Fruit fly (Drosophila melanogaster) whole organism, embryonic: ENCODE measurements around the gene CG2006.

ENCODE experiments used
- Aef1 ChIP-seq: fragments of 200-800 bp; sonication (Bioruptor generic); IDR thresholded peaks from 3 replicates; pipeline ENCODE4 v1.3.6; 2022; ENCODE audit warnings: missing biosample characterization, missing genetic modification characterization
- B-H1 ChIP-seq: fragments of 200-800 bp; sonication (Bioruptor generic); IDR thresholded peaks from 3 replicates; pipeline ENCODE4 v1.3.6; 2022; ENCODE audit warnings: missing biosample characterization, missing genetic modification characterization
- CG12219 ChIP-seq: fragments of 200-800 bp; sonication (Bioruptor generic); optimal IDR thresholded peaks from 3 replicates; lab custom pipeline; 2018; ENCODE audit warnings: missing biosample characterization, mild to moderate bottlenecking, missing genetic modification characterization
- CG12391 ChIP-seq: fragments of 200-800 bp; sonication (Bioruptor generic); optimal IDR thresholded peaks from 3 replicates; lab custom pipeline; 2018; ENCODE audit warnings: missing biosample characterization, mild to moderate bottlenecking, missing genetic modification characterization, moderate library complexity
- CG12769 ChIP-seq: fragments of 200-800 bp; sonication (Bioruptor generic); optimal IDR thresholded peaks from 2 replicates; lab custom pipeline; 2019; ENCODE audit warnings: missing biosample characterization, mild to moderate bottlenecking, missing genetic modification characterization, moderate library complexity
- CG13775 ChIP-seq: fragments of 200-800 bp; sonication (Bioruptor generic); optimal IDR thresholded peaks from 3 replicates; lab custom pipeline; 2017; ENCODE audit warnings: missing biosample characterization, mild to moderate bottlenecking, missing genetic modification characterization
- CG14441 ChIP-seq: fragments of 200-800 bp; sonication (Bioruptor generic); IDR thresholded peaks from 2 replicates; pipeline ENCODE4 v1.3.6; 2022; ENCODE audit warnings: missing biosample characterization, missing genetic modification characterization
- CG15269 ChIP-seq: fragments of 200-800 bp; sonication (Bioruptor generic); optimal IDR thresholded peaks from 2 replicates; lab custom pipeline; 2018; ENCODE audit warnings: missing biosample characterization, mild to moderate bottlenecking, missing genetic modification characterization, moderate library complexity
- CG1603 ChIP-seq: fragments of 200-800 bp; sonication (Bioruptor generic); optimal IDR thresholded peaks from 2 replicates; lab custom pipeline; 2019; ENCODE audit warnings: missing biosample characterization, mild to moderate bottlenecking, missing genetic modification characterization, moderate library complexity
- CG16779 ChIP-seq: fragments of 200-800 bp; sonication (Bioruptor generic); IDR thresholded peaks from 2 replicates; pipeline ENCODE4 v1.3.6; 2022; ENCODE audit warnings: missing biosample characterization, missing genetic modification characterization
- CG18011 ChIP-seq: fragments of 200-800 bp; sonication (Bioruptor generic); optimal IDR thresholded peaks from 2 replicates; lab custom pipeline; 2017; ENCODE audit warnings: missing biosample characterization, missing genetic modification characterization, mild to moderate bottlenecking, moderate library complexity, missing genotype
- CG2889 ChIP-seq: fragments of 200-800 bp; sonication (Bioruptor generic); IDR thresholded peaks from 3 replicates; pipeline ENCODE4 v1.3.6; 2022; ENCODE audit warnings: missing biosample characterization, missing genetic modification characterization
- CG4328 ChIP-seq: fragments of 200-800 bp; sonication (Bioruptor generic); optimal IDR thresholded peaks from 3 replicates; lab custom pipeline; 2017; ENCODE audit warnings: missing biosample characterization, missing genetic modification reagents, missing genetic modification characterization
- CG6765 ChIP-seq: fragments of 200-800 bp; sonication (Bioruptor generic); optimal IDR thresholded peaks from 3 replicates; lab custom pipeline; 2017; ENCODE audit warnings: missing biosample characterization, mild to moderate bottlenecking, missing genetic modification characterization
- CG7786 ChIP-seq: fragments of 200-800 bp; sonication (Bioruptor generic); optimal IDR thresholded peaks from 2 replicates; lab custom pipeline; 2016; ENCODE audit warnings: missing biosample characterization, missing genetic modification characterization
- CG8290 ChIP-seq, 3 experiments: fragments of 200-800 bp; sonication (Bioruptor generic); optimal IDR thresholded peaks; 2 replicates each; lab custom pipeline; 2016 to 2019; ENCODE audit warnings: missing biosample characterization in 3 of 3, missing genetic modification characterization in 3 of 3, mild to moderate bottlenecking in 2 of 3, moderate library complexity in 1 of 3
- CG9215 ChIP-seq: fragments of 200-800 bp; sonication (Bioruptor generic); IDR thresholded peaks from 2 replicates; pipeline ENCODE4 v1.3.6; 2022; ENCODE audit warnings: missing biosample characterization, missing genetic modification characterization
- Camta ChIP-seq: fragments of 200-800 bp; sonication (Bioruptor generic); optimal IDR thresholded peaks from 2 replicates; lab custom pipeline; 2016; ENCODE audit warnings: missing biosample characterization, missing genetic modification characterization
- Dll ChIP-seq: fragments of 200-800 bp; sonication (Bioruptor generic); IDR thresholded peaks from 4 replicates; pipeline ENCODE4 v1.3.6; 2022; ENCODE audit warnings: missing biosample characterization, missing genetic modification characterization; ENCODE audit not compliant: partially characterized antibody
- Ets65A ChIP-seq: fragments of 200-800 bp; sonication (Bioruptor generic); peaks from one replicate; lab custom pipeline; 2016; ENCODE audit warnings: missing biosample characterization, missing genetic modification characterization
- H2.0 ChIP-seq: fragments of 200-800 bp; sonication (Bioruptor generic); IDR thresholded peaks from 2 replicates; pipeline ENCODE4 v1.3.6; 2022; ENCODE audit warnings: missing biosample characterization, missing genetic modification characterization
- Hsf ChIP-seq: fragments of 200-800 bp; sonication (Bioruptor generic); optimal IDR thresholded peaks from 3 replicates; lab custom pipeline; 2016; ENCODE audit warnings: missing biosample characterization, missing genetic modification characterization
- NC2α ChIP-seq: fragments of 200-800 bp; sonication (Bioruptor generic); optimal IDR thresholded peaks from 2 replicates; lab custom pipeline; 2016; ENCODE audit warnings: missing biosample characterization, missing genetic modification characterization
- Oli ChIP-seq: fragments of 200-800 bp; sonication (Bioruptor generic); optimal IDR thresholded peaks from 2 replicates; lab custom pipeline; 2018; ENCODE audit warnings: missing biosample characterization, mild to moderate bottlenecking, missing genetic modification characterization, moderate library complexity
- PHDP ChIP-seq: fragments of 200-800 bp; sonication (Bioruptor generic); optimal IDR thresholded peaks from 3 replicates; lab custom pipeline; 2018; ENCODE audit warnings: missing biosample characterization, mild to moderate bottlenecking, missing genetic modification characterization, moderate library complexity
- Sox102F ChIP-seq: fragments of 200-800 bp; sonication (Bioruptor generic); optimal IDR thresholded peaks from 2 replicates; lab custom pipeline; 2018; ENCODE audit warnings: missing biosample characterization, mild to moderate bottlenecking, missing genetic modification characterization, moderate library complexity
- Sry-β ChIP-seq: fragments of 200-800 bp; sonication (Bioruptor generic); optimal IDR thresholded peaks from 2 replicates; lab custom pipeline; 2018; ENCODE audit warnings: missing biosample characterization, mild to moderate bottlenecking, missing genetic modification characterization, moderate library complexity
- TFAM ChIP-seq: fragments of 200-800 bp; sonication (Bioruptor generic); optimal IDR thresholded peaks from 2 replicates; lab custom pipeline; 2017; ENCODE audit warnings: missing biosample characterization, missing genetic modification characterization, inconsistent platforms
- Xbp1 ChIP-seq: fragments of 200-800 bp; sonication (Bioruptor generic); optimal IDR thresholded peaks from 3 replicates; lab custom pipeline; 2016; ENCODE audit warnings: missing biosample characterization, mild to moderate bottlenecking, missing genetic modification characterization
- bsh ChIP-seq, 2 experiments: fragments of 200-800 bp; sonication (Bioruptor generic); optimal IDR thresholded peaks; 2 replicates each; lab custom pipeline; 2017 to 2018; ENCODE audit warnings: mild to moderate bottlenecking in 2 of 2, missing biosample characterization in 2 of 2, missing genetic modification characterization in 2 of 2, moderate library complexity in 1 of 2
- chif ChIP-seq, 2 experiments: fragments of 200-800 bp; sonication (Bioruptor generic); optimal IDR thresholded peaks; 3 replicates each; lab custom pipeline; 2016; ENCODE audit warnings: missing biosample characterization in 2 of 2, missing genetic modification characterization in 2 of 2
- crp ChIP-seq, 2 experiments: fragments of 200-800 bp; sonication (Bioruptor generic); optimal IDR thresholded peaks; 2 replicates in 1 of 2; 3 replicates in 1 of 2; lab custom pipeline; 2017; ENCODE audit warnings: missing biosample characterization in 2 of 2, missing genetic modification characterization in 2 of 2, mild to moderate bottlenecking in 1 of 2, moderate library complexity in 1 of 2
- dpn ChIP-seq, 2 experiments: fragments of 200-800 bp; sonication (Bioruptor generic); optimal IDR thresholded peaks; 3 replicates each; lab custom pipeline; 2016; ENCODE audit warnings: missing biosample characterization in 2 of 2, missing genetic modification characterization in 2 of 2
- fd102C ChIP-seq: fragments of 200-800 bp; sonication (Bioruptor generic); optimal IDR thresholded peaks from 2 replicates; lab custom pipeline; 2018; ENCODE audit warnings: missing biosample characterization, mild to moderate bottlenecking, missing genetic modification characterization, moderate library complexity
- gce ChIP-seq: fragments of 200-800 bp; sonication (Bioruptor generic); IDR thresholded peaks from 3 replicates; pipeline ENCODE4 v1.3.6; 2022; ENCODE audit warnings: missing biosample characterization, missing genetic modification characterization
- h ChIP-seq: fragments of >200 bp; optimal IDR thresholded peaks from 2 replicates; lab custom pipeline; 2017
- jing ChIP-seq: fragments of 200-800 bp; sonication (Bioruptor generic); optimal IDR thresholded peaks from 2 replicates; lab custom pipeline; 2018; ENCODE audit warnings: missing biosample characterization, mild to moderate bottlenecking, missing genetic modification characterization
- jumu ChIP-seq: fragments of 200-800 bp; sonication (Bioruptor generic); optimal IDR thresholded peaks from 3 replicates; lab custom pipeline; 2016; ENCODE audit warnings: missing biosample characterization, missing genetic modification characterization
- lbe ChIP-seq: fragments of 200-800 bp; sonication (Bioruptor generic); optimal IDR thresholded peaks from 2 replicates; lab custom pipeline; 2016; ENCODE audit warnings: missing biosample characterization, mild to moderate bottlenecking, missing genetic modification characterization
- p53 ChIP-seq: fragments of 200-800 bp; sonication (Bioruptor generic); optimal IDR thresholded peaks from 2 replicates; lab custom pipeline; 2016; ENCODE audit warnings: missing biosample characterization, missing genetic modification characterization
- prd ChIP-seq, 3 experiments: fragments of >200 bp in 2 of 3; fragments of 200-800 bp in 1 of 3; sonication (Bioruptor generic) in 1 of 3; optimal IDR thresholded peaks in 2 of 3; IDR thresholded peaks in 1 of 3; 2 replicates in 2 of 3; 3 replicates in 1 of 3; pipeline versions ENCODE4 v1.3.6 to Lab custom; 2017 to 2022; ENCODE audit warnings: missing biosample characterization in 1 of 3, missing genetic modification characterization in 1 of 3
- row ChIP-seq: fragments of 200-800 bp; sonication (Bioruptor generic); IDR thresholded peaks from 3 replicates; pipeline ENCODE4 v1.3.6; 2022; ENCODE audit warnings: missing biosample characterization, missing genetic modification characterization
- sens ChIP-seq: fragments of 200-800 bp; sonication (Bioruptor generic); peaks from one replicate; lab custom pipeline; 2016; ENCODE audit warnings: missing biosample characterization, missing genetic modification characterization
- sqz ChIP-seq: fragments of 200-800 bp; sonication (Bioruptor generic); optimal IDR thresholded peaks from 3 replicates; lab custom pipeline; 2018; ENCODE audit warnings: missing biosample characterization, mild to moderate bottlenecking, missing genetic modification characterization
- ttk ChIP-seq: fragments of 200-800 bp; sonication (Bioruptor generic); IDR thresholded peaks from 2 replicates; pipeline ENCODE4 v2.1.2; 2022; ENCODE audit warnings: missing biosample characterization, missing genetic modification characterization
- tx ChIP-seq: fragments of 200-800 bp; sonication (Bioruptor generic); optimal IDR thresholded peaks from 2 replicates; lab custom pipeline; 2016; ENCODE audit warnings: missing biosample characterization, missing genetic modification characterization
- z ChIP-seq: fragments of 200-800 bp; sonication (Bioruptor generic); IDR thresholded peaks from 3 replicates; pipeline ENCODE4 v1.3.6; 2022; ENCODE audit warnings: missing biosample characterization, missing genetic modification characterization

Gene CG2006

dm6 chr3R:29470122-29470521 lies 19.1 kb upstream of the CG2006 start (continued):
- TF ChIP-seq CG13775 (GFP tag; lab: Kevin White, UChicago), result no peak
- no peak for TF ChIP-seq lbe (GFP tag; lab: Kevin White, UChicago)
- TF ChIP-seq Ets65A, result peak; percentile 90
- TF ChIP-seq jumu, result no peak
- TF ChIP-seq row (GFP tag; lab: Robert Waterston, UW), result peak; percentile 42; the same call in 1 of the 3 replicates
- peak; percentile 4 for TF ChIP-seq CG12391 (tag; lab: Kevin White, UChicago)
- TF ChIP-seq tx, result peak; percentile 5
- TF ChIP-seq Sry-β (GFP tag; lab: Kevin White, UChicago), result no peak
- TF ChIP-seq fd102C (GFP tag; lab: Kevin White, UChicago), result no peak
- peak; percentile 1 for TF ChIP-seq PHDP (tag; lab: Kevin White, UChicago)
- TF ChIP-seq Camta (GFP tag; lab: Kevin White, UChicago), result no peak
- peak; percentile 8 for TF ChIP-seq CG15269 (tag; lab: Kevin White, UChicago)
- peak; percentile 47 for TF ChIP-seq sens
- no peak for TF ChIP-seq Aef1 (GFP tag; lab: Robert Waterston, UW)
- no peak for TF ChIP-seq CG16779 (GFP tag; lab: Robert Waterston, UW)
- no peak for TF ChIP-seq Dll (GFP tag; lab: Robert Waterston, UW)
- no peak for TF ChIP-seq NC2α
- TF ChIP-seq CG7786 (GFP tag; lab: Kevin White, UChicago), result no peak
- TF ChIP-seq gce (GFP tag; lab: Robert Waterston, UW), result no peak
- TF ChIP-seq B-H1 (GFP tag; lab: Robert Waterston, UW), result no peak
- no peak for TF ChIP-seq CG8290 (GFP tag; optimal IDR thresholded peaks at IDR 0.05; lab: Kevin White, UChicago)
- peak in 1 of 2 experiments; percentile 42 for TF ChIP-seq CG8290 (tag; optimal IDR thresholded peaks at IDR 0.05; lab: Kevin White, UChicago)
- peak; percentile 29 for TF ChIP-seq Xbp1
- no peak for TF ChIP-seq prd (optimal IDR thresholded peaks at IDR 0.05; lab: Kevin White, UChicago)
- TF ChIP-seq prd (GFP tag; IDR thresholded peaks at IDR 0.05; lab: Robert Waterston, UW), result no peak
- no peak for TF ChIP-seq sqz (GFP tag; lab: Kevin White, UChicago)
- no peak for TF ChIP-seq CG18011 (GFP tag; lab: Kevin White, UChicago)
- no peak for TF ChIP-seq CG6765 (GFP tag; lab: Kevin White, UChicago)
- no peak for TF ChIP-seq CG14441 (GFP tag; lab: Robert Waterston, UW)
- peak; percentile 19 for TF ChIP-seq Sox102F (GFP tag; lab: Kevin White, UChicago)
- TF ChIP-seq chif (GFP tag; optimal IDR thresholded peaks at IDR 0.05; lab: Kevin White, UChicago), result no peak
- no peak for TF ChIP-seq ttk (GFP tag; lab: Robert Waterston, UW)
- TF ChIP-seq Oli, result no peak
- TF ChIP-seq h (lab: Kevin White, UChicago), result no peak
- 0 out of 2 replicates have a peak, but pooled peaks have one; percentile 5 for TF ChIP-seq H2.0 (GFP tag; lab: Robert Waterston, UW)
- no peak for TF ChIP-seq z
- TF ChIP-seq CG9215 (GFP tag; lab: Robert Waterston, UW), result no peak
- TF ChIP-seq CG12219 (GFP tag; lab: Kevin White, UChicago), result no peak
- TF ChIP-seq TFAM (GFP tag; lab: Kevin White, UChicago), result no peak
- no peak for TF ChIP-seq CG4328 (GFP tag; lab: Kevin White, UChicago)
- 0 out of 3 replicates have a peak, but pooled peaks have one; percentile 12 for TF ChIP-seq CG2889 (GFP tag; lab: Robert Waterston, UW)
- TF ChIP-seq p53 (GFP tag; lab: Kevin White, UChicago), result no peak
- no peak for TF ChIP-seq crp (GFP tag; optimal IDR thresholded peaks at IDR 0.05; lab: Kevin White, UChicago)
- no peak for TF ChIP-seq dpn (GFP tag; optimal IDR thresholded peaks at IDR 0.05; lab: Kevin White, UChicago)
- TF ChIP-seq jing (GFP tag; lab: Kevin White, UChicago), result peak; percentile 0
- TF ChIP-seq CG12769 (tag; lab: Kevin White, UChicago), result peak; percentile 15
- peak; percentile 8 for TF ChIP-seq CG1603
- peak in 1 of 2 experiments; percentile 41 for TF ChIP-seq bsh (GFP tag; optimal IDR thresholded peaks at IDR 0.05; lab: Kevin White, UChicago)
- TF ChIP-seq Hsf (GFP tag; lab: Kevin White, UChicago), result peak; percentile 14
